Worm (Caenorhabditis elegans): Measurements from ENCODE around the gene pax-2.

- TF ChIP-seq ceh-62 (tag; optimal IDR thresholded peaks at IDR 0.05) (no peak), skn-1 (tag; optimal IDR thresholded peaks at IDR 0.05) (no peak), ama-1 (optimal IDR thresholded peaks at IDR 0.05) (no peak), zag-1 (tag; optimal IDR thresholded peaks at IDR 0.05) (no peak), lin-39 (tag; optimal IDR thresholded peaks at IDR 0.05) (no peak), lin-29 (GFP tag; IDR thresholded peaks at IDR 0.05) (no peak), lsy-2 (tag; optimal IDR thresholded peaks at IDR 0.05) (no peak), ztf-11 (tag; optimal IDR thresholded peaks at IDR 0.05) (no peak), sdz-12 (GFP tag; optimal IDR thresholded peaks at IDR 0.05) (no peak), zfp-3 (GFP tag; conservative IDR thresholded peaks at IDR 0.05) (no peak), ceh-44 (GFP tag; IDR thresholded peaks at IDR 0.05) (no peak)
These were observed 54.0 kb downstream of the pax-2 start for ce11 chrIV:4150138-4150537.

Data from whole organism, L4 larva.